Worm (Caenorhabditis elegans) whole organism, late embryonic: ENCODE measurements around the gene ZK1248.17.

ENCODE experiments used
- ceh-22 ChIP-seq: sonication (generic microtip); optimal IDR thresholded peaks from 2 replicates; lab custom pipeline; 2017; ENCODE audit warnings: missing biosample characterization, missing genetic modification characterization
- ceh-30 ChIP-seq: fragments of 150-350 bp; optimal IDR thresholded peaks from 2 replicates; lab custom pipeline; 2014; ENCODE audit warnings: missing biosample characterization, missing genetic modification characterization
- ceh-31 ChIP-seq: sonication (generic microtip); optimal IDR thresholded peaks from 2 replicates; lab custom pipeline; 2016; ENCODE audit warnings: missing genetic modification characterization, missing compliant biosample characterization
- dmd-4 ChIP-seq: sonication (generic microtip); optimal IDR thresholded peaks from 2 replicates; lab custom pipeline; 2016; ENCODE audit warnings: borderline replicate concordance, missing genetic modification characterization, missing compliant biosample characterization
- ets-4 ChIP-seq: sonication (generic microtip); optimal IDR thresholded peaks from 2 replicates; lab custom pipeline; 2016; ENCODE audit warnings: missing genetic modification characterization, missing compliant biosample characterization
- fkh-10 ChIP-seq: fragments of 150-350 bp; optimal IDR thresholded peaks from 2 replicates; lab custom pipeline; 2014; ENCODE audit warnings: missing biosample characterization, missing genetic modification reagents, missing genetic modification characterization
- pqm-1 ChIP-seq: sonication (generic microtip); optimal IDR thresholded peaks from 2 replicates; lab custom pipeline; 2016; ENCODE audit warnings: missing genetic modification characterization, missing compliant biosample characterization
- pros-1 ChIP-seq: fragments of 150-350 bp; optimal IDR thresholded peaks from 2 replicates; lab custom pipeline; 2014; ENCODE audit warnings: missing biosample characterization, missing genetic modification reagents, missing genetic modification characterization
- tbx-2 ChIP-seq: sonication (generic microtip); optimal IDR thresholded peaks from 2 replicates; lab custom pipeline; 2016; ENCODE audit warnings: missing genetic modification characterization, missing compliant biosample characterization
- tbx-7 ChIP-seq: sonication (generic microtip); optimal IDR thresholded peaks from 2 replicates; lab custom pipeline; 2016; ENCODE audit warnings: missing genotype, missing genetic modification characterization, missing compliant biosample characterization

DNA sequence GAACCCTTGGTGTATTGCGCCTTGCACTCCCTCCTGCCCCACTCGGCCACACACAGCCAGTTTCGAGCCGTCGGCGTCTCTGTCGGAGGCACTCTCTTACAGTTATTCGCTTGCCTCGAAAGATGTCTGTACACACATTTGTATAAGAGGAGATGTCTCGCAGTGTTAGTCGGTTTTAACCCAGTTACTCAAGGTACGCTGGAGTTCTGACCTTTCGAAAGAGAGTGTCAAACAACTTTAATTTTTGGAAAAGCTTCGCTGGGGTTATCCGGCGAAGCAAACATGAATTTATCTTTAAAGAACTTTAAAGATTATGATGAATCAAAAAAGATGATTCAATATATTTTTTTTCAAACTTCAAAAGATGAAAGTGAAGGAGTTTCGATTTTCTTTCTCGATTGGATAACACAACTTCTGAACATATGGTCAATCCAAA, 629 bp downstream of the ZK1248.17 start:
- TF ChIP-seq pqm-1 (tag; lab: Kevin White, UChicago) (peak; percentile 95), tbx-7 (peak; percentile 44), ceh-22 (tag; lab: Kevin White, UChicago) (peak; percentile 65), dmd-4 (tag; lab: Kevin White, UChicago) (peak; percentile 66), ets-4 (peak; percentile 85), ceh-30 (tag; lab: Kevin White, UChicago) (peak; percentile 79), tbx-2 (tag; lab: Kevin White, UChicago) (peak; percentile 96), pros-1 (peak; percentile 87), ceh-31 (tag; lab: Kevin White, UChicago) (peak; percentile 95), fkh-10 (GFP tag; lab: Kevin White, UChicago) (peak; percentile 73)
